Fruit fly (Drosophila melanogaster) Kc167 (cell line): Measurements from ENCODE around the gene CG9782.

ENCODE experiments used
- Myc ChIP-seq: fragments of >200 bp; optimal IDR thresholded peaks from 2 replicates; lab custom pipeline; 2017; ENCODE audit warnings: missing external identifiers
- Sin3A ChIP-seq: fragments of >200 bp; optimal IDR thresholded peaks from 2 replicates; lab custom pipeline; 2018; ENCODE audit warnings: missing external identifiers
- h ChIP-seq: fragments of >200 bp; optimal IDR thresholded peaks from 3 replicates; lab custom pipeline; 2018; ENCODE audit warnings: missing external identifiers
- insv ChIP-seq: fragments of >200 bp; optimal IDR thresholded peaks from 3 replicates; lab custom pipeline; 2018; ENCODE audit warnings: missing external identifiers
- psq ChIP-seq: fragments of >200 bp; optimal IDR thresholded peaks from 2 replicates; lab custom pipeline; 2017; ENCODE audit warnings: missing external identifiers
- ttk ChIP-seq: sonication (Bioruptor generic); optimal IDR thresholded peaks from 2 replicates; lab custom pipeline; 2017; ENCODE audit warnings: missing external identifiers

- TF ChIP-seq psq (lab: Kevin White, UChicago), result no peak
- no peak for TF ChIP-seq insv (lab: Kevin White, UChicago)
- no peak for TF ChIP-seq h (lab: Kevin White, UChicago)
- no peak for TF ChIP-seq Sin3A (lab: Kevin White, UChicago)
- TF ChIP-seq ttk (lab: Kevin White, UChicago), result no peak
- TF ChIP-seq Myc (lab: Kevin White, UChicago), result no peak
Measured at dm6 chrX:16574114-16574513, 47.3 kb downstream of the CG9782 start.
